Worm (Caenorhabditis elegans) whole organism, young adult: Measurements from ENCODE around the gene C55A6.1.

ENCODE experiments used
- B0261.1 ChIP-seq: sonication (generic microtip); optimal IDR thresholded peaks from 2 replicates; lab custom pipeline; 2016; ENCODE audit warnings: mild to moderate bottlenecking, missing genetic modification characterization, moderate library complexity, missing compliant biosample characterization
- B0336.3 ChIP-seq: fragments of 200-800 bp; sonication (Bioruptor generic); IDR thresholded peaks from 2 replicates; pipeline ENCODE4 v1.3.6; 2022; ENCODE audit warnings: missing genetic modification characterization, missing compliant biosample characterization
- C17E4.6 ChIP-seq: fragments of 200-800 bp; sonication (Bioruptor generic); IDR thresholded peaks from 2 replicates; pipeline ENCODE4 v1.3.6; 2022; ENCODE audit warnings: missing genetic modification reagents, missing genetic modification characterization, missing compliant biosample characterization
- F52B5.7 ChIP-seq: sonication (generic microtip); optimal IDR thresholded peaks from 2 replicates; lab custom pipeline; 2016; ENCODE audit warnings: mild to moderate bottlenecking, missing genetic modification characterization, missing compliant biosample characterization
- F57C9.4 ChIP-seq: sonication (generic microtip); optimal IDR thresholded peaks from 2 replicates; lab custom pipeline; 2017; ENCODE audit warnings: mild to moderate bottlenecking, missing genetic modification characterization, missing compliant biosample characterization
- Y67H2A.10 ChIP-seq: fragments of 200-800 bp; sonication (Bioruptor generic); conservative IDR thresholded peaks from 2 replicates; pipeline ENCODE4 v1.3.6; 2022; ENCODE audit warnings: missing genetic modification reagents, missing genetic modification characterization, missing compliant biosample characterization
- aptf-3 ChIP-seq: fragments of 200-800 bp; sonication (Bioruptor generic); IDR thresholded peaks from 2 replicates; pipeline ENCODE4 v1.3.6; 2022; ENCODE audit warnings: missing genetic modification characterization, missing compliant biosample characterization
- athp-1 ChIP-seq: sonication (generic microtip); optimal IDR thresholded peaks from 2 replicates; lab custom pipeline; 2017; ENCODE audit warnings: mild to moderate bottlenecking, missing genetic modification characterization, missing compliant biosample characterization
- attf-3 ChIP-seq: fragments of 200-800 bp; sonication (Bioruptor generic); conservative IDR thresholded peaks from 2 replicates; pipeline ENCODE4 v1.3.6; 2022; ENCODE audit warnings: missing genetic modification reagents, missing genetic modification characterization, missing compliant biosample characterization
- bed-1 ChIP-seq: fragments of 200-800 bp; sonication (Bioruptor generic); IDR thresholded peaks from 2 replicates; pipeline ENCODE4 v1.3.6; 2022; ENCODE audit warnings: missing genetic modification reagents, missing genetic modification characterization, missing compliant biosample characterization
- ceh-100 ChIP-seq: fragments of 200-800 bp; sonication (Bioruptor generic); IDR thresholded peaks from 2 replicates; pipeline ENCODE4 v1.3.6; 2022; ENCODE audit warnings: missing genetic modification reagents, missing genetic modification characterization, missing compliant biosample characterization
- ceh-79 ChIP-seq: sonication (generic microtip); optimal IDR thresholded peaks from 2 replicates; lab custom pipeline; 2017; ENCODE audit warnings: mild to moderate bottlenecking, missing genetic modification characterization, missing compliant biosample characterization
- ceh-91 ChIP-seq: fragments of 200-800 bp; sonication (Bioruptor generic); IDR thresholded peaks from 2 replicates; pipeline ENCODE4 v1.3.6; 2022; ENCODE audit warnings: missing genetic modification reagents, missing genetic modification characterization, missing compliant biosample characterization
- egl-18 ChIP-seq: fragments of 200-800 bp; sonication (Bioruptor generic); IDR thresholded peaks from 2 replicates; pipeline ENCODE4 v1.3.6; 2022; ENCODE audit warnings: missing genetic modification reagents, missing genetic modification characterization, missing compliant biosample characterization
- ekl-4 ChIP-seq: fragments of 200-800 bp; sonication (Bioruptor generic); IDR thresholded peaks from 2 replicates; pipeline ENCODE4 v1.3.6; 2022; ENCODE audit warnings: missing genetic modification reagents, missing genetic modification characterization, missing compliant biosample characterization
- hsf-1 ChIP-seq: fragments of 200-800 bp; sonication (Bioruptor generic); IDR thresholded peaks from 2 replicates; pipeline ENCODE4 v1.3.6; 2022; ENCODE audit warnings: missing genetic modification reagents, missing genetic modification characterization, missing compliant biosample characterization
- lin-54 ChIP-seq: fragments of 200-800 bp; sonication (Bioruptor generic); optimal IDR thresholded peaks from 2 replicates; lab custom pipeline; 2018; ENCODE audit warnings: mild to moderate bottlenecking, missing genetic modification characterization, missing compliant biosample characterization
- lsy-27 ChIP-seq: sonication (generic microtip); optimal IDR thresholded peaks from 2 replicates; lab custom pipeline; 2017; ENCODE audit warnings: missing genetic modification characterization, mild to moderate bottlenecking, missing compliant biosample characterization, antibody characterized with exemption, missing genotype, borderline replicate concordance; ENCODE audit not compliant: insufficient read depth
- madf-8 ChIP-seq: fragments of 200-800 bp; sonication (Bioruptor generic); conservative IDR thresholded peaks from 2 replicates; pipeline ENCODE4 v1.3.6; 2022; ENCODE audit warnings: missing genetic modification reagents, missing genetic modification characterization, missing compliant biosample characterization
- nfya-1 ChIP-seq: sonication (generic microtip); optimal IDR thresholded peaks from 2 replicates; lab custom pipeline; 2017; ENCODE audit warnings: antibody characterized with exemption, missing compliant biosample characterization, missing genetic modification characterization, borderline replicate concordance; ENCODE audit not compliant: insufficient read depth
- nhr-120 ChIP-seq: fragments of 200-800 bp; sonication (Bioruptor generic); IDR thresholded peaks from 2 replicates; pipeline ENCODE4 v1.3.6; 2022; ENCODE audit warnings: missing genetic modification characterization, missing compliant biosample characterization
- pbrm-1 ChIP-seq: fragments of 200-800 bp; sonication (Bioruptor generic); IDR thresholded peaks from 2 replicates; pipeline ENCODE4 v1.3.6; 2022; ENCODE audit warnings: missing genetic modification reagents, missing genetic modification characterization, missing compliant biosample characterization
- rcor-1 ChIP-seq: fragments of 200-800 bp; sonication (Bioruptor generic); IDR thresholded peaks from 2 replicates; pipeline ENCODE4 v1.3.6; 2022; ENCODE audit warnings: missing genetic modification reagents, missing genetic modification characterization, missing compliant biosample characterization
- repo-1 ChIP-seq: sonication (generic microtip); optimal IDR thresholded peaks from 2 replicates; lab custom pipeline; 2017; ENCODE audit warnings: mild to moderate bottlenecking, missing genetic modification characterization, missing compliant biosample characterization
- snpc-1.1 ChIP-seq: sonication (generic microtip); optimal IDR thresholded peaks from 2 replicates; lab custom pipeline; 2017; ENCODE audit warnings: missing genetic modification characterization, mild to moderate bottlenecking, missing compliant biosample characterization, antibody characterized with exemption, moderate library complexity, missing genotype, missing genetic modification reagents; ENCODE audit not compliant: insufficient read depth
- snpc-1.3 ChIP-seq: sonication (generic microtip); optimal IDR thresholded peaks from 2 replicates; lab custom pipeline; 2017; ENCODE audit warnings: missing genetic modification characterization, mild to moderate bottlenecking, missing compliant biosample characterization, antibody characterized with exemption, moderate library complexity, missing genotype, missing genetic modification reagents; ENCODE audit not compliant: insufficient read depth
- snpc-3.4 ChIP-seq: sonication (generic microtip); optimal IDR thresholded peaks from 2 replicates; lab custom pipeline; 2017; ENCODE audit warnings: missing genetic modification characterization, mild to moderate bottlenecking, missing compliant biosample characterization, antibody characterized with exemption, moderate library complexity, missing genotype, missing genetic modification reagents
- snpc-4 ChIP-seq, 5 experiments: fragments of 150-350 bp in 1 of 5; sonication (generic microtip) in 4 of 5; optimal IDR thresholded peaks; 2 replicates each; lab custom pipeline; 2014 to 2018; ENCODE audit warnings: missing genetic modification characterization in 5 of 5, missing biosample characterization in 3 of 5, antibody characterized with exemption in 2 of 5, mild to moderate bottlenecking in 2 of 5, missing compliant biosample characterization in 2 of 5, missing genotype in 2 of 5, moderate library complexity in 2 of 5, missing genetic modification reagents in 1 of 5
- somi-1 ChIP-seq: fragments of 200-800 bp; sonication (Bioruptor generic); optimal IDR thresholded peaks from 2 replicates; lab custom pipeline; 2018; ENCODE audit warnings: mild to moderate bottlenecking, missing genetic modification characterization, missing compliant biosample characterization
- tbp1 ChIP-seq: fragments of 200-800 bp; sonication (Bioruptor generic); optimal IDR thresholded peaks from 2 replicates; lab custom pipeline; 2018; ENCODE audit warnings: mild to moderate bottlenecking, missing genetic modification characterization, missing compliant biosample characterization
- unc-62 ChIP-seq: fragments of 150-350 bp; optimal IDR thresholded peaks from 2 replicates; lab custom pipeline; 2014; ENCODE audit warnings: missing biosample characterization, missing genetic modification reagents, missing genetic modification characterization
- xnd-1 ChIP-seq: sonication (generic microtip); optimal IDR thresholded peaks from 2 replicates; lab custom pipeline; 2016; ENCODE audit warnings: missing genotype, missing genetic modification reagents, missing genetic modification characterization, missing compliant biosample characterization
- zim-3 ChIP-seq: sonication (generic microtip); optimal IDR thresholded peaks from 2 replicates; lab custom pipeline; 2017; ENCODE audit warnings: mild to moderate bottlenecking, missing genetic modification characterization, moderate library complexity, missing compliant biosample characterization
- ztf-25 ChIP-seq: fragments of 200-800 bp; sonication (Bioruptor generic); IDR thresholded peaks from 2 replicates; pipeline ENCODE4 v1.3.6; 2022; ENCODE audit warnings: missing genetic modification reagents, missing genetic modification characterization, missing compliant biosample characterization

The C55A6.1 gene

DNA sequence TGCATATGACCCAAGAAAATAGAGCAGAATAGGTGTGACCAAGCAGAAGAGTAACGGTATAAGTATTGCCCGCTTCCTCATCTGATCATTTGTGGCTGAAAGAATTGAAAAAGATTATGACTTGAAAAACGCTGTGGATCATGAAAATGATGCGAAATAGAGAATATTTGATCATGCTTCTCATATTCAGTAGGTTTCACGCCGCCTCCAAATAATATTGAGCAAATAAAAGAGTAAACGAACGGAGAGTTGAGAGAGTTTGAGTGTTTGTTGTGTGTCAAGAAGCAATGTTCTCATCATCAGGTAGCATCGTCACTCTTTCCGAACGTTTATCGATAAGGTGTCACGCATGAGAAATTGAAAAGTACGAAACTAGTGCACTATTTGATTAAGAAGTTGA lies 8.5 kb downstream of the C55A6.1 start, which contains the start of gene htrl-1:
Gene htrl-1 (minus strand): TSS at position 101 of the 400 bp plus-strand sequence.
- TF ChIP-seq somi-1 (GFP tag; lab: Kevin White, UChicago) (no peak), rcor-1 (no peak), lin-54 (GFP tag; lab: Kevin White, UChicago) (no peak), attf-3 (GFP tag; lab: Robert Waterston, UW) (no peak), snpc-3.4 (tag; lab: Kevin White, UChicago) (no peak), B0261.1 (no peak), tbp1 (GFP tag; lab: Kevin White, UChicago) (no peak), snpc-4 (GFP tag; optimal IDR thresholded peaks at IDR 0.05; lab: Kevin White, UChicago) (no peak), snpc-4 (tag; optimal IDR thresholded peaks at IDR 0.05; lab: Kevin White, UChicago) (no peak), Y67H2A.10 (GFP tag; lab: Robert Waterston, UW) (no peak), B0336.3 (GFP tag; lab: Robert Waterston, UW) (no peak), madf-8 (GFP tag; lab: Robert Waterston, UW) (no peak), snpc-1.3 (tag; lab: Kevin White, UChicago) (no peak), ztf-25 (GFP tag; lab: Robert Waterston, UW) (no peak), repo-1 (tag; lab: Kevin White, UChicago) (no peak), ceh-79 (tag; lab: Kevin White, UChicago) (no peak), nhr-120 (no peak), ekl-4 (no peak), pbrm-1 (no peak), zim-3 (tag; lab: Kevin White, UChicago) (no peak)

DNA sequence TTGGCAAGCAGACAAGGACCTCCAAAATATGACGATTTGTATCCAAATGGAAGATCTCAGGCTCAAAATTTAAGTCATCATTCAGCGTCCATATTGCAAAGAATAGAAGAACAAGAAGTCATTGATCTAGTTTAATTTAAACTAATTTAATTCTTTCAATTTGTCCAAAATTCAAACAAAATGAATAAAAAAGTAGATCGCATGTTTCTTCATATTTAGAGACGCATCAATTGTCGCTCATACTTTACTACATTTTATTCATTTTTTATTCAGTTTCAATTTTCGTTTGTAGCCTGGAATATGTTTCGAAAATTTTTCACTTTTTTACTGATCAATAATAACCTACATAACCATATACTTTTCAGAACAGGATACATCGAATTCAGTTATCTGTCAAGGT lies 12.3 kb downstream of the C55A6.1 start, which contains the start of gene T11F9.21:
Gene T11F9.21 (plus strand): TSS at position 301 of the 400 bp plus-strand sequence.
- no peak for TF ChIP-seq snpc-3.4 (tag; lab: Kevin White, UChicago)

DNA sequence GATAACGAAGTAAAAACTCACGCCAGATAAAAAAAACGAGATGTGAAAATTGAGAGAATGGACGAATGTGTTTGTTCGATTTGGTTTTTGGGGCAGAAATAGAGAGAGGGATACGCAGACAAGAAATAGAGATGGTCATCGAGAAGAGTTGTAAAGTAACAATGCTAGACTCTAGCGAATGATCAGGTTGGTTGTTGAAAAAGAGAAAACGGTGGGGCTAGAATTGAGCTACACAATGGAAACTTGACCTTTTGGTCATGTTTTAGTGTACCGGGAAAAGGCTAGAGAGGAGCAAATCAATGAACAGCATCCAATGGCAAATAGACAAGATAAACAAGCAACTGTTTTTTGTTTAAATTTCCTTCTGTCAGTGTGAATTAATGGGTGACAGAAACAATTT lies 14.4 kb downstream of the C55A6.1 start, which contains the start of gene dhs-19:
Gene dhs-19 (minus strand): TSS at position 101 of the 400 bp plus-strand sequence.
- no peak for TF ChIP-seq egl-18 (GFP tag; lab: Robert Waterston, UW)
- no peak for TF ChIP-seq C17E4.6 (GFP tag; lab: Robert Waterston, UW)
- no peak for TF ChIP-seq nfya-1 (tag; lab: Kevin White, UChicago)
- no peak for TF ChIP-seq ceh-91 (GFP tag; lab: Robert Waterston, UW)
- TF ChIP-seq rcor-1: no peak
- TF ChIP-seq bed-1: no peak
- no peak for TF ChIP-seq aptf-3 (GFP tag; lab: Robert Waterston, UW)
- no peak for TF ChIP-seq xnd-1 (tag; lab: Kevin White, UChicago)
- no peak for TF ChIP-seq lsy-27 (tag; lab: Kevin White, UChicago)
- TF ChIP-seq ceh-100 (GFP tag; lab: Robert Waterston, UW): no peak
- TF ChIP-seq athp-1 (tag; lab: Kevin White, UChicago): no peak
- TF ChIP-seq unc-62 (GFP tag; lab: Kevin White, UChicago): no peak
- no peak for TF ChIP-seq F52B5.7 (tag; lab: Kevin White, UChicago)

DNA sequence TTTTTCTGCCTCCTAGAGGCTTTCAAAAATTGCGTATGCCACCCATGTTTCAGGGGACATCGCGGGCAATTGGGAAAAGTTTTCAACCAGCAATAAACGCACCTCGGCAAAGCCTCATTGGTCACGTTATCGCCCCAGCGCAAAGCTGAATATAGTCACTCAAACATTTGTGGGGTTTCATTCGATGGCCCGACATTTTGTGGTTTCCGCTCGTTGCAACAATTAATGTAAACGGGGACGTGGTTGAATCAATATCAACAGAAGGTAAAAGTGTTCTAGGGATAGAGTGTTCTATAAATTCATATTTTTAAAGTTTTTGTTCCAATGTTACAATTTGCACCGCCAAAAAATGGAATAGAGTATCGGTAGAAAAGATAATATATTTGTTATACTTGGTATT lies 16.5 kb downstream of the C55A6.1 start:
- TF ChIP-seq hsf-1 (GFP tag; lab: Robert Waterston, UW): no peak
- no peak for TF ChIP-seq C17E4.6 (GFP tag; lab: Robert Waterston, UW)
- peak; percentile 66 for TF ChIP-seq snpc-1.1 (tag; lab: Kevin White, UChicago)
- TF ChIP-seq tbp1 (GFP tag; lab: Kevin White, UChicago): no peak
- TF ChIP-seq F57C9.4: no peak
- TF ChIP-seq snpc-4 (GFP tag; optimal IDR thresholded peaks at IDR 0.05; lab: Kevin White, UChicago): no peak
- TF ChIP-seq snpc-4 (tag; optimal IDR thresholded peaks at IDR 0.05; lab: Kevin White, UChicago): peak in 3 of 4 experiments; percentile 2 to 83 (median 70)
